Fruit fly (Drosophila melanogaster): Measurements from ENCODE around the gene danr.

The danr gene

DNA sequence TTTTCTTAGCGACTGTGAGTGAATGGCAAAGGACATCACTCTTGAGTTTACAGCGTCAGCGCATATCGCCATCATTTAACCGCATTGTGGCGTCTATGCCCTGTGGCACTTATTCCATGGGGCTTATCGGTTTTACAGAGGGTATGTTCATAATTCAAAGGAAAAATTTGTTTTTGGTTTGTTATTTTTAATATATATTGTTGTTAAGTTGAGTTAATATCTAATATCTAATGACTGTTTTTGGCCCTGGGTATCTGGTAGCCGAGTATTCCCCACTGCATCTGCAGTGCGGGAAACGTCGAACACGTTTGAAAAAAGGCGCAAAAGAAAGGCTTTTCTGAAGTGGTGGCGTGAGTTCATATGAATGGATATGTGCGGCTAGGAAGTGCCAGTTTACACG is 40.6 kb downstream of the danr start (continued):
- TF ChIP-seq Taf1 (GFP tag; IDR thresholded peaks at IDR 0.05) (no peak), ash1 (GFP tag; optimal IDR thresholded peaks at IDR 0.05) (no peak), croc (GFP tag; conservative IDR thresholded peaks at IDR 0.05) (no peak; the same call in 2 of the 3 replicates), trem (tag; optimal IDR thresholded peaks at IDR 0.05) (peak; percentile 45), hth (optimal IDR thresholded peaks at IDR 0.05) (no peak), caup (GFP tag; optimal IDR thresholded peaks at IDR 0.05; ENCODE audit: severe bottlenecking) (no peak), Oaz (GFP tag; IDR thresholded peaks at IDR 0.05) (no peak), CG30020 (tag; optimal IDR thresholded peaks at IDR 0.05) (peak; percentile 32), H15 (GFP tag; IDR thresholded peaks at IDR 0.05) (peak; percentile 61; the same call in 1 of the 3 replicates), onecut (GFP tag; IDR thresholded peaks at IDR 0.05) (peak; percentile 19; the same call in 1 of the 2 replicates), CG6272 (GFP tag; IDR thresholded peaks at IDR 0.05) (peak; percentile 64), CG10979 (tag; optimal IDR thresholded peaks at IDR 0.05) (peak; percentile 49), Asciz (GFP tag; optimal IDR thresholded peaks at IDR 0.05) (peak; percentile 31), btn (GFP tag; optimal IDR thresholded peaks at IDR 0.05) (no peak), pfk (GFP tag; optimal IDR thresholded peaks at IDR 0.05) (no peak), dysf (GFP tag; IDR thresholded peaks at IDR 0.05) (0 out of 3 replicates have a peak, but pooled peaks have one; percentile 28), CG15601 (tag; optimal IDR thresholded peaks at IDR 0.05) (peak; percentile 67), CG30431 (GFP tag; optimal IDR thresholded peaks at IDR 0.05) (peak; percentile 90), sob (GFP tag; IDR thresholded peaks at IDR 0.05) (no peak; the same call in 1 of the 2 replicates), CG10654 (GFP tag; optimal IDR thresholded peaks at IDR 0.05) (no peak), lbe (GFP tag; optimal IDR thresholded peaks at IDR 0.05) (peak; percentile 59), usp (GFP tag; optimal IDR thresholded peaks at IDR 0.05) (no peak), klu (GFP tag; IDR thresholded peaks at IDR 0.05) (0 out of 2 replicates have a peak, but pooled peaks have one; percentile 12), CG14710 (tag; optimal IDR thresholded peaks at IDR 0.05) (peak; percentile 61), sens (GFP tag) (peak; percentile 72), chn (GFP tag; optimal IDR thresholded peaks at IDR 0.05) (peak; percentile 89), Nf-YA (GFP tag; IDR thresholded peaks at IDR 0.05) (no peak), Ets65A (GFP tag) (no peak), CG10147 (GFP tag; optimal IDR thresholded peaks at IDR 0.05) (no peak), odd (GFP tag; optimal IDR thresholded peaks at IDR 0.05) (peak; percentile 13), Vsx1 (GFP tag; optimal IDR thresholded peaks at IDR 0.05) (no peak), CG7372 (GFP tag; IDR thresholded peaks at IDR 0.05) (peak; percentile 22; the same call in 1 of the 2 replicates), esg (GFP tag; conservative IDR thresholded peaks at IDR 0.05) (peak; percentile 49), ERR (GFP tag; optimal IDR thresholded peaks at IDR 0.05) (no peak), pho (GFP tag; optimal IDR thresholded peaks at IDR 0.05) (no peak), jumu (GFP tag; optimal IDR thresholded peaks at IDR 0.05) (no peak), CG4404 (GFP tag; IDR thresholded peaks at IDR 0.05) (peak; percentile 93), CG17186 (GFP tag; optimal IDR thresholded peaks at IDR 0.05) (no peak), CG31441 (GFP tag; IDR thresholded peaks at IDR 0.05) (peak; percentile 65), Mes4 (GFP tag; optimal IDR thresholded peaks at IDR 0.05) (peak; percentile 53), CG34376 (GFP tag; optimal IDR thresholded peaks at IDR 0.05) (no peak), gcm (GFP tag; optimal IDR thresholded peaks at IDR 0.05) (peak; percentile 38), gcm2 (GFP tag; optimal IDR thresholded peaks at IDR 0.05) (peak; percentile 12), CG3838 (GFP tag; optimal IDR thresholded peaks at IDR 0.05) (peak; percentile 32), pita (GFP tag; optimal IDR thresholded peaks at IDR 0.05) (no peak), Stat92E (GFP tag; optimal IDR thresholded peaks at IDR 0.05) (no peak), CG1233 (GFP tag; optimal IDR thresholded peaks at IDR 0.05) (peak; percentile 22), CG14965 (GFP tag; optimal IDR thresholded peaks at IDR 0.05; ENCODE audit: borderline replicate concordance) (no peak), ab (GFP tag; optimal IDR thresholded peaks at IDR 0.05) (no peak), sr (GFP tag; IDR thresholded peaks at IDR 0.05) (peak; percentile 24; the same call in 1 of the 3 replicates), mirr (GFP tag; optimal IDR thresholded peaks at IDR 0.05) (no peak), CG18599 (GFP tag; optimal IDR thresholded peaks at IDR 0.05) (peak; percentile 35)
